Fruit fly (Drosophila melanogaster) whole organism, embryonic: Measurements from ENCODE around the gene Spn28Dc.

Experiments used
- Antp ChIP-seq: fragments of 200-800 bp; sonication (Bioruptor generic); optimal IDR thresholded peaks from 3 replicates; lab custom pipeline; 2016; ENCODE audit warnings: missing biosample characterization, missing genetic modification characterization
- B-H2 ChIP-seq: fragments of 200-800 bp; sonication (Bioruptor generic); optimal IDR thresholded peaks from 2 replicates; lab custom pipeline; 2018; ENCODE audit warnings: missing biosample characterization, mild to moderate bottlenecking, missing genetic modification characterization
- CG10274 ChIP-seq: fragments of 200-800 bp; sonication (Bioruptor generic); optimal IDR thresholded peaks from 3 replicates; lab custom pipeline; 2017; ENCODE audit warnings: missing biosample characterization, mild to moderate bottlenecking, missing genetic modification characterization
- CG10321 ChIP-seq: fragments of 200-800 bp; sonication (Bioruptor generic); IDR thresholded peaks from 2 replicates; pipeline ENCODE4 v1.3.6; 2022; ENCODE audit warnings: missing biosample characterization, missing genetic modification characterization
- CG10543 ChIP-seq: fragments of 200-800 bp; sonication (Bioruptor generic); optimal IDR thresholded peaks from 3 replicates; lab custom pipeline; 2017; ENCODE audit warnings: missing biosample characterization, mild to moderate bottlenecking, missing genetic modification characterization, moderate library complexity
- CG11093 ChIP-seq: fragments of 200-800 bp; sonication (Bioruptor generic); IDR thresholded peaks from 3 replicates; pipeline ENCODE4 v1.3.6; 2022; ENCODE audit warnings: missing biosample characterization, missing genetic modification characterization
- CG13296 ChIP-seq: fragments of 200-800 bp; sonication (Bioruptor generic); optimal IDR thresholded peaks from 3 replicates; lab custom pipeline; 2018; ENCODE audit warnings: missing biosample characterization, mild to moderate bottlenecking, missing genetic modification characterization
- CG14667 ChIP-seq: fragments of 200-800 bp; sonication (Bioruptor generic); IDR thresholded peaks from 2 replicates; pipeline ENCODE4 v1.3.6; 2022; ENCODE audit warnings: missing biosample characterization, missing genetic modification characterization
- CG15696 ChIP-seq: fragments of 200-800 bp; sonication (Bioruptor generic); optimal IDR thresholded peaks from 2 replicates; lab custom pipeline; 2019; ENCODE audit warnings: missing biosample characterization, mild to moderate bottlenecking, missing genetic modification characterization, moderate library complexity
- CG33557 ChIP-seq: fragments of 200-800 bp; sonication (Bioruptor generic); optimal IDR thresholded peaks from 2 replicates; lab custom pipeline; 2019; ENCODE audit warnings: missing biosample characterization, mild to moderate bottlenecking, missing genetic modification characterization, moderate library complexity
- CG3726 ChIP-seq: fragments of 200-800 bp; sonication (Bioruptor generic); IDR thresholded peaks from 3 replicates; pipeline ENCODE4, ENCODE4 v1.3.6; 2022; ENCODE audit warnings: missing biosample characterization, missing genetic modification characterization
- CG4820 ChIP-seq: fragments of 200-800 bp; sonication (Bioruptor generic); optimal IDR thresholded peaks from 3 replicates; lab custom pipeline; 2016; ENCODE audit warnings: missing biosample characterization, missing genetic modification characterization
- CG6654 ChIP-seq: fragments of 200-800 bp; sonication (Bioruptor generic); optimal IDR thresholded peaks from 2 replicates; lab custom pipeline; 2017; ENCODE audit warnings: missing biosample characterization, mild to moderate bottlenecking, missing genetic modification characterization
- CG6791 ChIP-seq: fragments of 200-800 bp; sonication (Bioruptor generic); IDR thresholded peaks from 3 replicates; pipeline ENCODE4 v1.3.6; 2022; ENCODE audit warnings: missing biosample characterization, missing genetic modification characterization; ENCODE audit not compliant: partially characterized antibody
- CG7786 ChIP-seq: fragments of 200-800 bp; sonication (Bioruptor generic); optimal IDR thresholded peaks from 2 replicates; lab custom pipeline; 2016; ENCODE audit warnings: missing biosample characterization, missing genetic modification characterization
- CG7928 ChIP-seq: fragments of 200-800 bp; sonication (Bioruptor generic); optimal IDR thresholded peaks from 2 replicates; lab custom pipeline; 2017; ENCODE audit warnings: missing biosample characterization, mild to moderate bottlenecking, missing genetic modification characterization
- D19B ChIP-seq: fragments of 200-800 bp; sonication (Bioruptor generic); optimal IDR thresholded peaks from 2 replicates; lab custom pipeline; 2017; ENCODE audit warnings: missing biosample characterization, mild to moderate bottlenecking, missing genetic modification characterization
- Doc3 ChIP-seq: fragments of 200-800 bp; sonication (Bioruptor generic); IDR thresholded peaks from 3 replicates; pipeline ENCODE4 v1.3.6; 2022; ENCODE audit warnings: missing biosample characterization, missing genetic modification characterization; ENCODE audit not compliant: partially characterized antibody
- Elba2 ChIP-seq: fragments of 200-800 bp; sonication (Bioruptor generic); optimal IDR thresholded peaks from 3 replicates; lab custom pipeline; 2016; ENCODE audit warnings: missing biosample characterization, missing genetic modification characterization
- Fer2 ChIP-seq: fragments of 200-800 bp; sonication (Bioruptor generic); optimal IDR thresholded peaks from 2 replicates; lab custom pipeline; 2018; ENCODE audit warnings: missing biosample characterization, mild to moderate bottlenecking, missing genetic modification characterization, moderate library complexity
- Hr51 ChIP-seq, 2 experiments: fragments of 200-800 bp; sonication (Bioruptor generic); optimal IDR thresholded peaks; 2 replicates in 1 of 2; 3 replicates in 1 of 2; lab custom pipeline; 2016 to 2018; ENCODE audit warnings: missing biosample characterization in 2 of 2, missing genetic modification characterization in 2 of 2, mild to moderate bottlenecking in 1 of 2, moderate library complexity in 1 of 2
- Lpt ChIP-seq: fragments of >200 bp; optimal IDR thresholded peaks from 2 replicates; lab custom pipeline; 2018; ENCODE audit warnings: missing biosample characterization, missing genetic modification characterization
- MBD-R2 ChIP-seq: fragments of 200-800 bp; sonication (Bioruptor generic); IDR thresholded peaks from 2 replicates; pipeline ENCODE4 v1.3.6; 2022; ENCODE audit warnings: missing biosample characterization, missing genetic modification characterization
- Max ChIP-seq: fragments of 200-800 bp; sonication (Bioruptor generic); optimal IDR thresholded peaks from 2 replicates; lab custom pipeline; 2016; ENCODE audit warnings: missing biosample characterization, mild to moderate bottlenecking, missing genetic modification characterization
- Mrtf ChIP-seq: fragments of 200-800 bp; sonication (Bioruptor generic); IDR thresholded peaks from 3 replicates; pipeline ENCODE4 v1.3.6; 2022; ENCODE audit warnings: missing biosample characterization, missing genetic modification characterization
- Ravus ChIP-seq: fragments of 200-800 bp; sonication (Bioruptor generic); IDR thresholded peaks from 2 replicates; pipeline ENCODE4 v1.3.6; 2022; ENCODE audit warnings: missing biosample characterization, missing genetic modification characterization
- YL-1 ChIP-seq: fragments of 200-800 bp; sonication (Bioruptor generic); optimal IDR thresholded peaks from 3 replicates; lab custom pipeline; 2017; ENCODE audit warnings: missing biosample characterization, mild to moderate bottlenecking, missing genetic modification characterization
- al ChIP-seq: fragments of 200-800 bp; sonication (Bioruptor generic); IDR thresholded peaks from 2 replicates; pipeline ENCODE4 v1.3.6; 2022; ENCODE audit warnings: missing biosample characterization, missing genetic modification characterization
- br ChIP-seq: fragments of >200 bp; optimal IDR thresholded peaks from 2 replicates; lab custom pipeline; 2017
- crol ChIP-seq: fragments of 200-800 bp; sonication (Bioruptor generic); IDR thresholded peaks from 2 replicates; pipeline ENCODE4 v1.3.6; 2022; ENCODE audit warnings: missing biosample characterization, missing genetic modification characterization
- cwo ChIP-seq: fragments of 200-800 bp; sonication (Bioruptor generic); optimal IDR thresholded peaks from 3 replicates; lab custom pipeline; 2017; ENCODE audit warnings: missing biosample characterization, missing genetic modification characterization, mild to moderate bottlenecking, moderate library complexity, missing genetic modification reagents
- exex ChIP-seq: fragments of 200-800 bp; sonication (Bioruptor generic); optimal IDR thresholded peaks from 4 replicates; lab custom pipeline; 2018; ENCODE audit warnings: missing biosample characterization, mild to moderate bottlenecking, missing genetic modification characterization, moderate library complexity
- fd64A ChIP-seq: fragments of 200-800 bp; sonication (Bioruptor generic); optimal IDR thresholded peaks from 3 replicates; lab custom pipeline; 2018; ENCODE audit warnings: missing biosample characterization, mild to moderate bottlenecking, missing genetic modification characterization
- fru ChIP-seq: fragments of >200 bp; optimal IDR thresholded peaks from 2 replicates; lab custom pipeline; 2017
- fu2 ChIP-seq: fragments of 200-800 bp; sonication (Bioruptor generic); optimal IDR thresholded peaks from 2 replicates; lab custom pipeline; 2016; ENCODE audit warnings: missing biosample characterization, missing genetic modification characterization
- grn ChIP-seq: fragments of 200-800 bp; sonication (Bioruptor generic); optimal IDR thresholded peaks from 3 replicates; lab custom pipeline; 2017; ENCODE audit warnings: missing biosample characterization, missing genetic modification characterization
- gsb-n ChIP-seq: fragments of 200-800 bp; sonication (Bioruptor generic); optimal IDR thresholded peaks from 3 replicates; lab custom pipeline; 2018; ENCODE audit warnings: missing biosample characterization, mild to moderate bottlenecking, missing genetic modification characterization
- hkb ChIP-seq, 2 experiments: fragments of 200-800 bp in 1 of 2; fragments of >200 bp in 1 of 2; sonication (Bioruptor generic) in 1 of 2; IDR thresholded peaks in 1 of 2; optimal IDR thresholded peaks in 1 of 2; 2 replicates each; pipeline versions ENCODE4 v1.3.6 to Lab custom; 2017 to 2022; ENCODE audit warnings: missing biosample characterization in 1 of 2, missing genetic modification characterization in 1 of 2
- jing ChIP-seq: fragments of 200-800 bp; sonication (Bioruptor generic); optimal IDR thresholded peaks from 2 replicates; lab custom pipeline; 2018; ENCODE audit warnings: missing biosample characterization, mild to moderate bottlenecking, missing genetic modification characterization
- luna ChIP-seq: fragments of 200-800 bp; sonication (Bioruptor generic); optimal IDR thresholded peaks from 2 replicates; lab custom pipeline; 2016; ENCODE audit warnings: missing biosample characterization, missing genetic modification characterization
- mam ChIP-seq: fragments of 200-800 bp; sonication (Bioruptor generic); optimal IDR thresholded peaks from 3 replicates; lab custom pipeline; 2016; ENCODE audit warnings: missing biosample characterization, missing genetic modification characterization
- mld ChIP-seq: fragments of 200-800 bp; sonication (Bioruptor generic); IDR thresholded peaks from 3 replicates; pipeline ENCODE4 v1.3.6; 2022; ENCODE audit warnings: missing biosample characterization, missing genetic modification characterization; ENCODE audit not compliant: partially characterized antibody
- nerfin-1 ChIP-seq: fragments of 200-800 bp; sonication (Bioruptor generic); optimal IDR thresholded peaks from 3 replicates; lab custom pipeline; 2019; ENCODE audit warnings: missing biosample characterization, mild to moderate bottlenecking, missing genetic modification characterization, moderate library complexity
- odd ChIP-seq: fragments of 200-800 bp; sonication (Bioruptor generic); optimal IDR thresholded peaks from 2 replicates; lab custom pipeline; 2017; ENCODE audit warnings: missing biosample characterization, mild to moderate bottlenecking, missing genetic modification characterization
- prd ChIP-seq, 3 experiments: fragments of >200 bp in 2 of 3; fragments of 200-800 bp in 1 of 3; sonication (Bioruptor generic) in 1 of 3; optimal IDR thresholded peaks in 2 of 3; IDR thresholded peaks in 1 of 3; 2 replicates in 2 of 3; 3 replicates in 1 of 3; pipeline versions ENCODE4 v1.3.6 to Lab custom; 2017 to 2022; ENCODE audit warnings: missing biosample characterization in 1 of 3, missing genetic modification characterization in 1 of 3
- schlank ChIP-seq: fragments of 200-800 bp; sonication (Bioruptor generic); optimal IDR thresholded peaks from 2 replicates; lab custom pipeline; 2018; ENCODE audit warnings: missing biosample characterization, mild to moderate bottlenecking, missing genetic modification characterization
- tio ChIP-seq: fragments of 200-800 bp; sonication (Bioruptor generic); optimal IDR thresholded peaks from 2 replicates; lab custom pipeline; 2017; ENCODE audit warnings: missing biosample characterization, missing genetic modification characterization, inconsistent platforms
- tna ChIP-seq: fragments of 200-800 bp; sonication (Bioruptor generic); IDR thresholded peaks from 2 replicates; pipeline ENCODE4 v1.3.6; 2022; ENCODE audit warnings: missing biosample characterization, missing genetic modification characterization; ENCODE audit not compliant: partially characterized antibody
- trh ChIP-seq: fragments of 200-800 bp; sonication (Bioruptor generic); optimal IDR thresholded peaks from 2 replicates; lab custom pipeline; 2016; ENCODE audit warnings: missing biosample characterization, missing genetic modification characterization
- zfh2 ChIP-seq: fragments of 200-800 bp; sonication (Bioruptor generic); optimal IDR thresholded peaks from 2 replicates; lab custom pipeline; 2016; ENCODE audit warnings: missing biosample characterization, missing genetic modification characterization

Spn28Dc gene

DNA sequence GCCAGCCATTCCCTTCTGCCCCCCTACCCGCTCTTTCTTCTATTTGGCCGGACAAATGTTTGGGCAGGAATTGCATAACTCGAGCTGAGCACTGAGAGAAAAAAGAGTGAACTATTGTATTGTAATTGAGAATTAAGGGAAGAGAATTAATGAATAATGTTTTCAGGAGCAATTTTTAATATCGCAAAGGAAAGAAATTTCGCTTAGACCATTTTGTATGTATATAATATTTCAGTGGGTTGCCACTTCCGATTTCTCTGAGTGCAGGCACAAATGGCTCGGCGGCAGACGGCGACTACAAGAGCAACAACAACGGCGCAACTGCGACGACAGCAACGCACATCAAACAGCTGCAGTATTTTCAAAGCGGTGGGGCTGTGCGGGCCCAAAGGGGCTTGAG lies 42.4 kb downstream of the Spn28Dc start (continued):
- TF ChIP-seq CG10274 (GFP tag; lab: Kevin White, UChicago) = no peak
- no peak for TF ChIP-seq YL-1 (GFP tag; lab: Kevin White, UChicago)
- TF ChIP-seq CG7928 (GFP tag; lab: Kevin White, UChicago) = no peak
- peak; percentile 43 for TF ChIP-seq luna (GFP tag; lab: Kevin White, UChicago)
- peak; percentile 41 for TF ChIP-seq CG7786
- TF ChIP-seq mld (GFP tag; lab: Robert Waterston, UW) = no peak
- TF ChIP-seq Antp (GFP tag; lab: Kevin White, UChicago) = peak; percentile 61
- no peak for TF ChIP-seq CG6654 (GFP tag; lab: Kevin White, UChicago)
- peak; percentile 68 for TF ChIP-seq crol
- TF ChIP-seq CG10321 = peak; percentile 43; the same call in 1 of the 2 replicates
- TF ChIP-seq gsb-n (tag; lab: Kevin White, UChicago) = peak; percentile 40
- no peak for TF ChIP-seq CG6791 (GFP tag; lab: Robert Waterston, UW)
- peak; percentile 42 for TF ChIP-seq CG13296
- no peak for TF ChIP-seq fd64A
- peak; percentile 49; the same call in 1 of the 3 replicates for TF ChIP-seq CG11093 (GFP tag; lab: Robert Waterston, UW)
- peak; percentile 31 for TF ChIP-seq Max (GFP tag; lab: Kevin White, UChicago)
- TF ChIP-seq CG3726 (GFP tag; lab: Robert Waterston, UW) = peak; percentile 67; the same call in 2 of the 3 replicates
- no peak for TF ChIP-seq CG10543 (GFP tag; lab: Kevin White, UChicago)
- TF ChIP-seq mam (GFP tag; lab: Kevin White, UChicago) = peak; percentile 68
- peak; percentile 76 for TF ChIP-seq CG14667
- peak; percentile 11 for TF ChIP-seq zfh2
- TF ChIP-seq CG15696 = no peak
- no peak for TF ChIP-seq prd (optimal IDR thresholded peaks at IDR 0.05; lab: Kevin White, UChicago)
- peak; percentile 88 for TF ChIP-seq prd (GFP tag; IDR thresholded peaks at IDR 0.05; lab: Robert Waterston, UW)
- peak; percentile 62 for TF ChIP-seq tio (GFP tag; lab: Kevin White, UChicago)
- peak; percentile 34; the same call in 1 of the 2 replicates for TF ChIP-seq MBD-R2
- TF ChIP-seq Elba2 (GFP tag; lab: Kevin White, UChicago) = peak; percentile 11
- TF ChIP-seq CG4820 (GFP tag; lab: Kevin White, UChicago) = peak; percentile 57
- no peak for TF ChIP-seq grn
- no peak for TF ChIP-seq Lpt (GFP tag; lab: Kevin White, UChicago)
- peak; percentile 36; the same call in 1 of the 2 replicates for TF ChIP-seq al
- TF ChIP-seq odd (GFP tag; lab: Kevin White, UChicago) = peak; percentile 56
- TF ChIP-seq tna = no peak
- TF ChIP-seq Mrtf (GFP tag; lab: Robert Waterston, UW) = peak; percentile 78; the same call in 2 of the 3 replicates
- TF ChIP-seq Ravus (GFP tag; lab: Robert Waterston, UW) = peak; percentile 53
- TF ChIP-seq fu2 (GFP tag; lab: Kevin White, UChicago) = peak; percentile 59
- TF ChIP-seq cwo = peak; percentile 34
- no peak for TF ChIP-seq CG33557
- TF ChIP-seq hkb (optimal IDR thresholded peaks at IDR 0.05; lab: Kevin White, UChicago) = no peak
- TF ChIP-seq hkb (GFP tag; IDR thresholded peaks at IDR 0.05; lab: Robert Waterston, UW) = peak; percentile 90
- no peak for TF ChIP-seq schlank
- TF ChIP-seq Hr51 (GFP tag; optimal IDR thresholded peaks at IDR 0.05; lab: Kevin White, UChicago) = peak; percentile 11 to 86
- no peak for TF ChIP-seq fru (lab: Kevin White, UChicago)
- TF ChIP-seq B-H2 (GFP tag; lab: Kevin White, UChicago) = no peak
- peak; percentile 59 for TF ChIP-seq jing (GFP tag; lab: Kevin White, UChicago)
- TF ChIP-seq trh = peak; percentile 47
- TF ChIP-seq Fer2 (tag; lab: Kevin White, UChicago) = no peak
- TF ChIP-seq D19B (GFP tag; lab: Kevin White, UChicago) = no peak
- no peak for TF ChIP-seq Doc3 (GFP tag; lab: Robert Waterston, UW)
- peak; percentile 29 for TF ChIP-seq nerfin-1
- no peak for TF ChIP-seq br (lab: Kevin White, UChicago)
- no peak for TF ChIP-seq exex (tag; lab: Kevin White, UChicago)
